Worm (Caenorhabditis elegans): ENCODE data around the gene mig-17.

The mig-17 gene

DNA sequence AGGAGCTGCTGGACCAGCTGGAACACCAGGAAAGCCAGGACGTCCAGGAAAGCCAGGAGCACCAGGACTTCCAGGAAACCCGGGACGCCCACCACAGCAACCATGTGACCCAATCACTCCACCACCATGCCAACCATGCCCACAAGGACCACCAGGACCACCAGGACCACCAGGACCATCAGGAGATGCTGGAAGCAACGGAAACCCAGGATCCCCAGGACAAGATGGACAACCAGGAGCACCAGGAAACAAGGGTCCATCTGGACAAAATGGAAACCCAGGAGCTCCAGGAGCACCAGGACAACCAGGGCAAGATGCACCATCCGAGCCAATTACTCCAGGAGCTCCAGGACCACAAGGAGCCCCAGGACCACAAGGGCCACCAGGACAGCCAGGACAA, 37.9 kb downstream of the mig-17 start:
- TF ChIP-seq unc-62 (GFP tag; optimal IDR thresholded peaks at IDR 0.05 in 1 of 2), result no peak
- TF ChIP-seq unc-62 (tag; optimal IDR thresholded peaks at IDR 0.05), result no peak
- TF ChIP-seq set-16 (GFP tag; IDR thresholded peaks at IDR 0.05), result peak; percentile 87

ce11 chrV:11485558-11485957, 39.1 kb downstream of the mig-17 start, which contains the start of gene srh-1:
Gene srh-1, plus strand, starts transcription at chrV:11485858.
- TF ChIP-seq spr-3 (GFP tag; optimal IDR thresholded peaks at IDR 0.05) (no peak), nhr-77 (tag; optimal IDR thresholded peaks at IDR 0.05) (no peak)

- no peak for TF ChIP-seq ceh-20 (GFP tag; IDR thresholded peaks at IDR 0.05)
- no peak for TF ChIP-seq mep-1 (tag; optimal IDR thresholded peaks at IDR 0.05)
- TF ChIP-seq saeg-2 (GFP tag; IDR thresholded peaks at IDR 0.05), result no peak
- no peak for TF ChIP-seq nhr-25 (tag; optimal IDR thresholded peaks at IDR 0.05; ENCODE audit: borderline replicate concordance, insufficient read depth)
- no peak for TF ChIP-seq dmd-8 (GFP tag; IDR thresholded peaks at IDR 0.05)
- TF ChIP-seq ZK337.2 (GFP tag; IDR thresholded peaks at IDR 0.05), result no peak
- TF ChIP-seq F44E2.7 (GFP tag; IDR thresholded peaks at IDR 0.05), result no peak
- no peak for TF ChIP-seq aha-1 (tag)
- no peak for TF ChIP-seq dve-1 (tag; optimal IDR thresholded peaks at IDR 0.05; ENCODE audit: insufficient read depth)
- TF ChIP-seq duxl-1 (tag; optimal IDR thresholded peaks at IDR 0.05; ENCODE audit: poor library complexity), result no peak
Measured at ce11 chrV:11486680-11487079, 40.2 kb downstream of the mig-17 start, which contains the start of gene T11F9.10. Gene T11F9.10, plus strand, starts transcription at chrV:11486980.

DNA sequence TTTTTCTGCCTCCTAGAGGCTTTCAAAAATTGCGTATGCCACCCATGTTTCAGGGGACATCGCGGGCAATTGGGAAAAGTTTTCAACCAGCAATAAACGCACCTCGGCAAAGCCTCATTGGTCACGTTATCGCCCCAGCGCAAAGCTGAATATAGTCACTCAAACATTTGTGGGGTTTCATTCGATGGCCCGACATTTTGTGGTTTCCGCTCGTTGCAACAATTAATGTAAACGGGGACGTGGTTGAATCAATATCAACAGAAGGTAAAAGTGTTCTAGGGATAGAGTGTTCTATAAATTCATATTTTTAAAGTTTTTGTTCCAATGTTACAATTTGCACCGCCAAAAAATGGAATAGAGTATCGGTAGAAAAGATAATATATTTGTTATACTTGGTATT, 41.8 kb downstream of the mig-17 start:
- TF ChIP-seq madf-9 (GFP tag; conservative IDR thresholded peaks at IDR 0.05) (no peak), nhr-11 (tag; optimal IDR thresholded peaks at IDR 0.05) (no peak), php-3 (GFP tag; IDR thresholded peaks at IDR 0.05) (no peak), ceh-20 (GFP tag; IDR thresholded peaks at IDR 0.05) (no peak), dmd-6 (GFP tag; IDR thresholded peaks at IDR 0.05) (no peak), hmg-1.1 (GFP tag; IDR thresholded peaks at IDR 0.05) (no peak), fos-1 (tag; optimal IDR thresholded peaks at IDR 0.05) (no peak), D1046.2 (GFP tag; IDR thresholded peaks at IDR 0.05) (no peak), hif-1 (tag; optimal IDR thresholded peaks at IDR 0.05) (no peak), pqm-1 (tag; optimal IDR thresholded peaks at IDR 0.05) (no peak)

- TF ChIP-seq unc-62 (GFP tag; optimal IDR thresholded peaks at IDR 0.05 in 1 of 2), result peak in 1 of 2 experiments; percentile 81
- TF ChIP-seq unc-62 (tag; optimal IDR thresholded peaks at IDR 0.05), result no peak
- TF ChIP-seq arid-1 (GFP tag; conservative IDR thresholded peaks at IDR 0.05), result no peak
Measured at ce11 chrV:11490382-11490781, 43.9 kb downstream of the mig-17 start, which contains the start of gene dhs-19. Gene dhs-19, minus strand, starts transcription at chrV:11490482.

DNA sequence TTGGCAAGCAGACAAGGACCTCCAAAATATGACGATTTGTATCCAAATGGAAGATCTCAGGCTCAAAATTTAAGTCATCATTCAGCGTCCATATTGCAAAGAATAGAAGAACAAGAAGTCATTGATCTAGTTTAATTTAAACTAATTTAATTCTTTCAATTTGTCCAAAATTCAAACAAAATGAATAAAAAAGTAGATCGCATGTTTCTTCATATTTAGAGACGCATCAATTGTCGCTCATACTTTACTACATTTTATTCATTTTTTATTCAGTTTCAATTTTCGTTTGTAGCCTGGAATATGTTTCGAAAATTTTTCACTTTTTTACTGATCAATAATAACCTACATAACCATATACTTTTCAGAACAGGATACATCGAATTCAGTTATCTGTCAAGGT, 46.0 kb downstream of the mig-17 start, which contains the start of gene T11F9.21:
T11F9.21 (plus strand) TSS at position 301 of the 400 bp plus-strand sequence.
- TF ChIP-seq dmd-8 (GFP tag; IDR thresholded peaks at IDR 0.05) (no peak), snpc-4 (tag; optimal IDR thresholded peaks at IDR 0.05) (no peak), nhr-10 (tag; optimal IDR thresholded peaks at IDR 0.05) (no peak), cey-2 (tag; optimal IDR thresholded peaks at IDR 0.05; ENCODE audit: borderline replicate concordance, insufficient read depth) (no peak), Y105C5A.15 (GFP tag; IDR thresholded peaks at IDR 0.05) (no peak), lim-7 (GFP tag; IDR thresholded peaks at IDR 0.05) (no peak), nhr-6 (tag; optimal IDR thresholded peaks at IDR 0.05) (no peak)
